Fruit fly (Drosophila melanogaster) whole organism, embryonic: ENCODE measurements around the gene MCTS1.

Source experiments
- Asciz ChIP-seq: fragments of 200-800 bp; sonication (Bioruptor generic); optimal IDR thresholded peaks from 2 replicates; lab custom pipeline; 2017; ENCODE audit warnings: missing biosample characterization, mild to moderate bottlenecking, missing genetic modification characterization, missing genetic modification reagents
- Awh ChIP-seq: fragments of 200-800 bp; sonication (Bioruptor generic); IDR thresholded peaks from 2 replicates; pipeline ENCODE4, ENCODE4 v1.3.6; 2022; ENCODE audit warnings: missing biosample characterization, missing genetic modification characterization
- CG10321 ChIP-seq: fragments of 200-800 bp; sonication (Bioruptor generic); IDR thresholded peaks from 2 replicates; pipeline ENCODE4 v1.3.6; 2022; ENCODE audit warnings: missing biosample characterization, missing genetic modification characterization
- CG10959 ChIP-seq: fragments of 200-800 bp; sonication (Bioruptor generic); IDR thresholded peaks from 2 replicates; pipeline ENCODE4 v1.3.6; 2022; ENCODE audit warnings: missing biosample characterization, missing genetic modification characterization
- CG11085 ChIP-seq: fragments of 200-800 bp; sonication (Bioruptor generic); IDR thresholded peaks from 2 replicates; pipeline ENCODE4 v1.3.6; 2022; ENCODE audit warnings: missing biosample characterization, missing genetic modification characterization
- CG17328 ChIP-seq: fragments of 200-800 bp; sonication (Bioruptor generic); IDR thresholded peaks from 2 replicates; pipeline ENCODE4 v1.3.6; 2022; ENCODE audit warnings: missing biosample characterization, missing genetic modification characterization
- CG3163 ChIP-seq: fragments of 200-800 bp; sonication (Bioruptor generic); optimal IDR thresholded peaks from 3 replicates; lab custom pipeline; 2016; ENCODE audit warnings: missing biosample characterization, missing genetic modification characterization
- CG33557 ChIP-seq: fragments of 200-800 bp; sonication (Bioruptor generic); optimal IDR thresholded peaks from 2 replicates; lab custom pipeline; 2019; ENCODE audit warnings: missing biosample characterization, mild to moderate bottlenecking, missing genetic modification characterization, moderate library complexity
- CG5245 ChIP-seq: fragments of 200-800 bp; sonication (Bioruptor generic); optimal IDR thresholded peaks from 3 replicates; lab custom pipeline; 2016; ENCODE audit warnings: missing biosample characterization, missing genetic modification characterization
- CG8765 ChIP-seq: fragments of 200-800 bp; sonication (Bioruptor generic); IDR thresholded peaks from 2 replicates; pipeline ENCODE4 v1.3.6; 2022; ENCODE audit warnings: missing biosample characterization, missing genetic modification characterization
- CG8944 ChIP-seq: fragments of 200-800 bp; sonication (Bioruptor generic); optimal IDR thresholded peaks from 3 replicates; lab custom pipeline; 2016; ENCODE audit warnings: missing biosample characterization, missing genetic modification characterization
- CG9215 ChIP-seq: fragments of 200-800 bp; sonication (Bioruptor generic); IDR thresholded peaks from 2 replicates; pipeline ENCODE4 v1.3.6; 2022; ENCODE audit warnings: missing biosample characterization, missing genetic modification characterization
- Camta ChIP-seq: fragments of 200-800 bp; sonication (Bioruptor generic); optimal IDR thresholded peaks from 2 replicates; lab custom pipeline; 2016; ENCODE audit warnings: missing biosample characterization, missing genetic modification characterization
- D19A ChIP-seq: fragments of 200-800 bp; optimal IDR thresholded peaks from 3 replicates; lab custom pipeline; 2019; ENCODE audit warnings: missing biosample characterization, mild to moderate bottlenecking, missing genetic modification characterization, moderate library complexity
- Dek ChIP-seq: fragments of 200-800 bp; sonication (Bioruptor generic); optimal IDR thresholded peaks from 3 replicates; lab custom pipeline; 2019; ENCODE audit warnings: missing biosample characterization, mild to moderate bottlenecking, missing genetic modification characterization, moderate library complexity
- Dip3 ChIP-seq: fragments of 200-800 bp; sonication (Bioruptor generic); optimal IDR thresholded peaks from 3 replicates; lab custom pipeline; 2016; ENCODE audit warnings: missing biosample characterization, missing genetic modification characterization
- Doc3 ChIP-seq: fragments of 200-800 bp; sonication (Bioruptor generic); IDR thresholded peaks from 3 replicates; pipeline ENCODE4 v1.3.6; 2022; ENCODE audit warnings: missing biosample characterization, missing genetic modification characterization; ENCODE audit not compliant: partially characterized antibody
- Ets65A ChIP-seq: fragments of 200-800 bp; sonication (Bioruptor generic); peaks from one replicate; lab custom pipeline; 2016; ENCODE audit warnings: missing biosample characterization, missing genetic modification characterization
- H15 ChIP-seq: fragments of 200-800 bp; sonication (Bioruptor generic); IDR thresholded peaks from 3 replicates; pipeline ENCODE4 v1.3.6; 2022; ENCODE audit warnings: missing biosample characterization, missing genetic modification characterization
- HLHmδ ChIP-seq: fragments of 200-800 bp; sonication (Bioruptor generic); optimal IDR thresholded peaks from 2 replicates; lab custom pipeline; 2018; ENCODE audit warnings: missing biosample characterization, mild to moderate bottlenecking, missing genetic modification characterization, moderate library complexity
- Hr39 ChIP-seq: fragments of >200 bp; optimal IDR thresholded peaks from 2 replicates; lab custom pipeline; 2017
- Lim3 ChIP-seq: fragments of 200-800 bp; sonication (Bioruptor generic); IDR thresholded peaks from 2 replicates; pipeline ENCODE4 v1.3.6; 2022; ENCODE audit warnings: missing biosample characterization, missing genetic modification characterization
- Med ChIP-seq: fragments of 200-800 bp; sonication (Bioruptor generic); peaks from one replicate; lab custom pipeline; 2016; ENCODE audit warnings: missing biosample characterization, missing genetic modification characterization, mild to moderate bottlenecking, inconsistent platforms, moderate library complexity
- NK7.1 ChIP-seq: fragments of 200-800 bp; sonication (Bioruptor generic); optimal IDR thresholded peaks from 3 replicates; lab custom pipeline; 2016; ENCODE audit warnings: missing biosample characterization, missing genetic modification characterization
- Sry-β ChIP-seq: fragments of 200-800 bp; sonication (Bioruptor generic); optimal IDR thresholded peaks from 2 replicates; lab custom pipeline; 2018; ENCODE audit warnings: missing biosample characterization, mild to moderate bottlenecking, missing genetic modification characterization, moderate library complexity
- Xrp1 ChIP-seq: fragments of 200-800 bp; sonication (Bioruptor generic); IDR thresholded peaks from 2 replicates; pipeline ENCODE4 v1.3.6; 2022; ENCODE audit warnings: missing biosample characterization, missing genetic modification characterization
- ap ChIP-seq: fragments of 200-800 bp; sonication (Bioruptor generic); IDR thresholded peaks from 2 replicates; pipeline ENCODE4 v1.3.6; 2022; ENCODE audit warnings: missing biosample characterization, missing genetic modification characterization
- az2 ChIP-seq: fragments of 200-800 bp; sonication (Bioruptor generic); optimal IDR thresholded peaks from 3 replicates; lab custom pipeline; 2016; ENCODE audit warnings: missing biosample characterization, missing genetic modification characterization
- ci ChIP-seq: fragments of 200-800 bp; sonication (Bioruptor generic); IDR thresholded peaks from 3 replicates; pipeline ENCODE4 v1.3.6; 2022; ENCODE audit warnings: missing biosample characterization, missing genetic modification characterization
- crol ChIP-seq: fragments of 200-800 bp; sonication (Bioruptor generic); IDR thresholded peaks from 2 replicates; pipeline ENCODE4 v1.3.6; 2022; ENCODE audit warnings: missing biosample characterization, missing genetic modification characterization
- dati ChIP-seq: fragments of 200-800 bp; sonication (Bioruptor generic); IDR thresholded peaks from 2 replicates; pipeline ENCODE4 v1.3.6; 2022; ENCODE audit warnings: missing biosample characterization, missing genetic modification characterization
- gcm ChIP-seq: fragments of 200-800 bp; sonication (Bioruptor generic); optimal IDR thresholded peaks from 2 replicates; lab custom pipeline; 2019; ENCODE audit warnings: missing biosample characterization, mild to moderate bottlenecking, missing genetic modification characterization, moderate library complexity
- gro ChIP-seq: fragments of 200-800 bp; sonication (Bioruptor generic); optimal IDR thresholded peaks from 2 replicates; lab custom pipeline; 2016; ENCODE audit warnings: missing biosample characterization, missing genetic modification characterization
- knrl ChIP-seq: fragments of 200-800 bp; sonication (Bioruptor generic); IDR thresholded peaks from 3 replicates; pipeline ENCODE4 v1.3.6; 2022; ENCODE audit warnings: missing biosample characterization, missing genetic modification characterization; ENCODE audit not compliant: partially characterized antibody
- lbe ChIP-seq: fragments of 200-800 bp; sonication (Bioruptor generic); optimal IDR thresholded peaks from 2 replicates; lab custom pipeline; 2016; ENCODE audit warnings: missing biosample characterization, mild to moderate bottlenecking, missing genetic modification characterization
- mirr ChIP-seq: fragments of 200-800 bp; sonication (Bioruptor generic); optimal IDR thresholded peaks from 3 replicates; lab custom pipeline; 2018; ENCODE audit warnings: missing biosample characterization, mild to moderate bottlenecking, missing genetic modification characterization
- mld ChIP-seq: fragments of 200-800 bp; sonication (Bioruptor generic); IDR thresholded peaks from 3 replicates; pipeline ENCODE4 v1.3.6; 2022; ENCODE audit warnings: missing biosample characterization, missing genetic modification characterization; ENCODE audit not compliant: partially characterized antibody
- onecut ChIP-seq: fragments of 200-800 bp; sonication (Bioruptor generic); IDR thresholded peaks from 2 replicates; pipeline ENCODE4 v1.3.6; 2022; ENCODE audit warnings: missing biosample characterization, missing genetic modification characterization
- pros ChIP-seq: fragments of 200-800 bp; sonication (Bioruptor generic); optimal IDR thresholded peaks from 3 replicates; lab custom pipeline; 2019; ENCODE audit warnings: missing biosample characterization, mild to moderate bottlenecking, missing genetic modification characterization, moderate library complexity
- sc ChIP-seq, 3 experiments: fragments of >200 bp in 2 of 3; fragments of 200-800 bp in 1 of 3; sonication (Bioruptor generic) in 1 of 3; optimal IDR thresholded peaks; 2 replicates in 2 of 3; 3 replicates in 1 of 3; lab custom pipeline; 2017; ENCODE audit warnings: mild to moderate bottlenecking in 1 of 3, missing biosample characterization in 1 of 3, missing genetic modification characterization in 1 of 3, missing genetic modification reagents in 1 of 3
- sens ChIP-seq: fragments of 200-800 bp; sonication (Bioruptor generic); peaks from one replicate; lab custom pipeline; 2016; ENCODE audit warnings: missing biosample characterization, missing genetic modification characterization
- ssp ChIP-seq: fragments of 200-800 bp; sonication (Bioruptor generic); IDR thresholded peaks from 2 replicates; pipeline ENCODE4 v1.3.6; 2022; ENCODE audit warnings: missing biosample characterization, missing genetic modification characterization
- trh ChIP-seq: fragments of 200-800 bp; sonication (Bioruptor generic); optimal IDR thresholded peaks from 2 replicates; lab custom pipeline; 2016; ENCODE audit warnings: missing biosample characterization, missing genetic modification characterization
- tup ChIP-seq: fragments of 200-800 bp; sonication (Bioruptor generic); optimal IDR thresholded peaks from 2 replicates; lab custom pipeline; 2016; ENCODE audit warnings: missing biosample characterization, mild to moderate bottlenecking, missing genetic modification characterization, moderate library complexity
- vnd ChIP-seq: fragments of 200-800 bp; sonication (Bioruptor generic); IDR thresholded peaks from 3 replicates; pipeline ENCODE4 v1.3.6; 2022; ENCODE audit warnings: missing biosample characterization, missing genetic modification characterization; ENCODE audit not compliant: partially characterized antibody
- wor ChIP-seq: fragments of 200-800 bp; sonication (Bioruptor generic); IDR thresholded peaks from 2 replicates; pipeline ENCODE4 v1.3.6; 2022; ENCODE audit warnings: missing biosample characterization, missing genetic modification characterization
- zfh1 ChIP-seq: fragments of 200-800 bp; sonication (Bioruptor generic); IDR thresholded peaks from 3 replicates; pipeline ENCODE4 v1.3.6; 2022; ENCODE audit warnings: missing biosample characterization, missing genetic modification characterization

MCTS1 gene

DNA sequence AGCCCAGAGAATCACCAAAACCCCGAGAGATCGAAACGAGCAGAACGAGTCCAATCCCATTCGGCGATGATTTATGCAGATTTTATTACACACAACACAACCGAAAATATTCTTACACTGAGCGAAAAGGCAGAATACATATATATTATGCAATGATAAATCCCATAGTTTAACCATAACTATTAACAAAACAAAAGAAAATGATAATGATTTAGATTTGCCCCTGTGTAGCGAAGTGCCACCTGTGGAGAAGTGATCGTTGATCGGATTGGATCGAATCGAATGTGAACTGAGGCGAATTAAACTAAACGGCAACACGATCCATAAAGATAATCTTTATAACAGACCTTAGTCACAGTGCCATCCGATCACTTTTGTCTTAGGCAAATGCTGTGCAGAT is 8.7 kb upstream of the MCTS1 start (continued):
- no peak for TF ChIP-seq tup (GFP tag; lab: Kevin White, UChicago)

DNA sequence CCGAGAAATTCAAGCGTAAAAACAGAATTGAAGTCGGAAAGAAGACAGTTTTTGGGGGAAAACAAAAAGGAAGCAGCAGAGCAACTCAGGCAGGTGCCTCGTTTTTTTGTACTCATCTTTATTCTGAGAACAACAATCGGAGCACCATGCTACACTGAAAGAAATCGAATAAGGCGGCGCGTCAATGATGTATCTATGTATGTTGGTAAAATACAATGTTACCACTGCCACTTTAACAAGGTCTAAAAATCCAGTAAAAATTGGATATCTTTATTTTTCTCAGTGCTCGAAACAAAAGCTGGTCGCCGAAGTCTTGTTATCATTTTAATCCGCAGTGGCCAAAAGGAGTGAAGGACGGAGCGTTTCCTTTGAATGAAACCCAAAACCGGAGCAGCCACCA is 7.7 kb upstream of the MCTS1 start:
- TF ChIP-seq zfh1 (0 out of 3 replicates have a peak, but pooled peaks have one; percentile 27), Dip3 (no peak), Xrp1 (GFP tag; lab: Robert Waterston, UW) (peak; percentile 9; the same call in 1 of the 2 replicates), CG8944 (no peak), gro (no peak), Sry-β (GFP tag; lab: Kevin White, UChicago) (no peak), sc (optimal IDR thresholded peaks at IDR 0.05; lab: Kevin White, UChicago) (no peak), sc (GFP tag; optimal IDR thresholded peaks at IDR 0.05; lab: Kevin White, UChicago) (no peak), lbe (GFP tag; lab: Kevin White, UChicago) (peak; percentile 18), CG10959 (0 out of 2 replicates have a peak, but pooled peaks have one; percentile 21), wor (GFP tag; lab: Robert Waterston, UW) (no peak), Med (peak; percentile 60), sens (GFP tag; lab: Kevin White, UChicago) (peak; percentile 43)
- TF ChIP-seq, all 482 proteins: peak for 6

DNA sequence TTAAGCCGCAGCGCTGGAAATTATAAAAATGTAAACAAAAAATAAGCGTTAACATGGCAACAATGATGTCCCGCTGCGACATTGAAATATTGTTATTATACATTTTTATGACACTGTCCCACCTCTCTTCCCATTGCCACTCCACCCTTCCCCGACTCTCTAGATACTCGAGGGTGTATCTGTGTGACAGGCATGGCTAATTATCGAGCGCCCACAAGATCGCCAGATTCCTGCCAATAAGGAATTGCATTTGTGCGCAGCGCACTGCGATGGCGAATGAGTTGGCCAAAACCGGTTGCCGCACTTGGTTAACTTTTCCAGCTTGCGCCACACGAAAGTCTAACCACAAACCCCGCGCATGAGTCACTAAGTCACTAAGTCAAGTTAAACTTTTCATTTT is 7.1 kb upstream of the MCTS1 start:
- no peak for TF ChIP-seq mirr (GFP tag; lab: Kevin White, UChicago)
- 0 out of 2 replicates have a peak, but pooled peaks have one; percentile 9 for TF ChIP-seq crol (GFP tag; lab: Robert Waterston, UW)
- peak; percentile 43 for TF ChIP-seq Ets65A (GFP tag; lab: Kevin White, UChicago)

DNA sequence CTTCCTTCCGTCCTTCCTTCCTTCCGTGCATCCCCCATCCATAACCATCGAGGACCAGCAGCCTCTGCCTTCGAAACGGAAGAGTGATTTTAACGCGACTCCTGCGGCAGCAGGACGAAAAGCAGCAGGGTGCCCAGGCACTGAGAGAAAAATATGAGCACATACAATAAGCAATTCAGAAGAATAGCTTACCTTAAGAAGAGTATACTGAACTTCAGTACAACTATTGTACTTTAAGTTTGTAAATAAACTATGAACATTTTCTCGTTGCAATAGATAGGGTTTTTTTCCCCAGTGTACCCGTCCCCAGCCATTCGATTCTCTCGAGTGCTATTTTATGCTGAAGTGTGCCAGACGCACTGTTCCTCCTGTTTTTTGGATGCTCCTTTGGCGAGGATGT is 6.0 kb upstream of the MCTS1 start:
- peak; percentile 90 for TF ChIP-seq CG17328 (GFP tag; lab: Robert Waterston, UW)
- TF ChIP-seq Doc3 (GFP tag; lab: Robert Waterston, UW) = no peak
- peak; percentile 74 for TF ChIP-seq Camta (GFP tag; lab: Kevin White, UChicago)
- TF ChIP-seq ssp = peak; percentile 68
- 0 out of 2 replicates have a peak, but pooled peaks have one; percentile 29 for TF ChIP-seq Lim3 (GFP tag; lab: Robert Waterston, UW)
- no peak for TF ChIP-seq vnd (GFP tag; lab: Robert Waterston, UW)
- TF ChIP-seq gcm (GFP tag; lab: Kevin White, UChicago) = peak; percentile 76
- TF ChIP-seq CG10321 = no peak
- peak; percentile 48 for TF ChIP-seq CG9215 (GFP tag; lab: Robert Waterston, UW)
- TF ChIP-seq CG33557 (GFP tag; lab: Kevin White, UChicago) = peak; percentile 77
- peak; percentile 82 for TF ChIP-seq az2 (GFP tag; lab: Kevin White, UChicago)
- TF ChIP-seq knrl = 0 out of 3 replicates have a peak, but pooled peaks have one; percentile 25
- no peak for TF ChIP-seq Hr39 (lab: Kevin White, UChicago)
- peak; percentile 55 for TF ChIP-seq NK7.1 (GFP tag; lab: Kevin White, UChicago)
- peak; percentile 92 for TF ChIP-seq ci
- no peak for TF ChIP-seq HLHmδ (GFP tag; lab: Kevin White, UChicago)
- peak; percentile 47 for TF ChIP-seq CG3163 (GFP tag; lab: Kevin White, UChicago)
- peak; percentile 16 for TF ChIP-seq pros (GFP tag; lab: Kevin White, UChicago)
- TF ChIP-seq CG8765 (GFP tag; lab: Robert Waterston, UW) = peak; percentile 65; the same call in 1 of the 2 replicates
- peak; percentile 51; the same call in 1 of the 2 replicates for TF ChIP-seq ap (GFP tag; lab: Robert Waterston, UW)
- peak; percentile 77 for TF ChIP-seq CG5245 (GFP tag; lab: Kevin White, UChicago)
- TF ChIP-seq Asciz (GFP tag; lab: Kevin White, UChicago) = peak; percentile 65
- peak; percentile 78 for TF ChIP-seq D19A
- TF ChIP-seq Dek (tag; lab: Kevin White, UChicago) = peak; percentile 60
- TF ChIP-seq Awh (GFP tag; lab: Robert Waterston, UW) = peak; percentile 76
- TF ChIP-seq onecut (GFP tag; lab: Robert Waterston, UW) = peak; percentile 78
- TF ChIP-seq dati (GFP tag; lab: Robert Waterston, UW) = peak; percentile 60; the same call in 1 of the 2 replicates
- peak; percentile 67; the same call in 2 of the 3 replicates for TF ChIP-seq H15 (GFP tag; lab: Robert Waterston, UW)
- TF ChIP-seq trh (GFP tag; lab: Kevin White, UChicago) = peak; percentile 50
- TF ChIP-seq CG11085 (GFP tag; lab: Robert Waterston, UW) = 0 out of 2 replicates have a peak, but pooled peaks have one; percentile 22
- no peak for TF ChIP-seq mld
